Fruit fly (Drosophila melanogaster) whole organism, embryonic: ENCODE data around the gene Nasp.

Experiments
- ATbp ChIP-seq: fragments of 200-800 bp; sonication (Bioruptor generic); optimal IDR thresholded peaks from 2 replicates; lab custom pipeline; 2017; ENCODE audit warnings: missing biosample characterization, mild to moderate bottlenecking, missing genetic modification characterization, missing genetic modification reagents
- Awh ChIP-seq: fragments of 200-800 bp; sonication (Bioruptor generic); IDR thresholded peaks from 2 replicates; pipeline ENCODE4, ENCODE4 v1.3.6; 2022; ENCODE audit warnings: missing biosample characterization, missing genetic modification characterization
- Bgb ChIP-seq: fragments of 200-800 bp; sonication (Bioruptor generic); IDR thresholded peaks from 2 replicates; pipeline ENCODE4 v1.3.6; 2022; ENCODE audit warnings: missing biosample characterization, missing genetic modification characterization; ENCODE audit not compliant: partially characterized antibody
- CG12769 ChIP-seq: fragments of 200-800 bp; sonication (Bioruptor generic); optimal IDR thresholded peaks from 2 replicates; lab custom pipeline; 2019; ENCODE audit warnings: missing biosample characterization, mild to moderate bottlenecking, missing genetic modification characterization, moderate library complexity
- CG12942 ChIP-seq: fragments of 200-800 bp; sonication (Bioruptor generic); optimal IDR thresholded peaks from 3 replicates; lab custom pipeline; 2016; ENCODE audit warnings: missing biosample characterization, missing genetic modification characterization
- CG14441 ChIP-seq: fragments of 200-800 bp; sonication (Bioruptor generic); IDR thresholded peaks from 2 replicates; pipeline ENCODE4 v1.3.6; 2022; ENCODE audit warnings: missing biosample characterization, missing genetic modification characterization
- CG1529 ChIP-seq: fragments of 200-800 bp; sonication (Bioruptor generic); optimal IDR thresholded peaks from 3 replicates; lab custom pipeline; 2018; ENCODE audit warnings: missing biosample characterization, missing genetic modification characterization
- CG17829 ChIP-seq: fragments of 200-800 bp; optimal IDR thresholded peaks from 2 replicates; lab custom pipeline; 2019; ENCODE audit warnings: missing biosample characterization, mild to moderate bottlenecking, missing genetic modification characterization, moderate library complexity
- CG18011 ChIP-seq: fragments of 200-800 bp; sonication (Bioruptor generic); optimal IDR thresholded peaks from 2 replicates; lab custom pipeline; 2017; ENCODE audit warnings: missing biosample characterization, missing genetic modification characterization, mild to moderate bottlenecking, moderate library complexity, missing genotype
- CG18619 ChIP-seq: fragments of 200-800 bp; sonication (Bioruptor generic); optimal IDR thresholded peaks from 3 replicates; lab custom pipeline; 2017; ENCODE audit warnings: missing biosample characterization, mild to moderate bottlenecking, missing genetic modification characterization
- CG3281 ChIP-seq: fragments of 200-800 bp; sonication (Bioruptor generic); optimal IDR thresholded peaks from 3 replicates; lab custom pipeline; 2017; ENCODE audit warnings: missing biosample characterization, mild to moderate bottlenecking, missing genetic modification characterization
- CG33557 ChIP-seq: fragments of 200-800 bp; sonication (Bioruptor generic); optimal IDR thresholded peaks from 2 replicates; lab custom pipeline; 2019; ENCODE audit warnings: missing biosample characterization, mild to moderate bottlenecking, missing genetic modification characterization, moderate library complexity
- CG3726 ChIP-seq: fragments of 200-800 bp; sonication (Bioruptor generic); IDR thresholded peaks from 3 replicates; pipeline ENCODE4, ENCODE4 v1.3.6; 2022; ENCODE audit warnings: missing biosample characterization, missing genetic modification characterization
- CG42726 ChIP-seq: fragments of 200-800 bp; sonication (Bioruptor generic); IDR thresholded peaks from 2 replicates; pipeline ENCODE4 v1.3.6; 2022; ENCODE audit warnings: missing biosample characterization, missing genetic modification characterization; ENCODE audit not compliant: partially characterized antibody
- CG4282 ChIP-seq: fragments of 200-800 bp; sonication (Bioruptor generic); optimal IDR thresholded peaks from 2 replicates; lab custom pipeline; 2016; ENCODE audit warnings: missing biosample characterization, missing genetic modification characterization
- CG4854 ChIP-seq: fragments of 200-800 bp; sonication (Bioruptor generic); optimal IDR thresholded peaks from 2 replicates; lab custom pipeline; 2016; ENCODE audit warnings: missing biosample characterization, missing genetic modification characterization, inconsistent platforms
- CG5245 ChIP-seq: fragments of 200-800 bp; sonication (Bioruptor generic); optimal IDR thresholded peaks from 3 replicates; lab custom pipeline; 2016; ENCODE audit warnings: missing biosample characterization, missing genetic modification characterization
- CG6272 ChIP-seq: fragments of 200-800 bp; sonication (Bioruptor generic); IDR thresholded peaks from 2 replicates; pipeline ENCODE4 v1.3.6; 2022; ENCODE audit warnings: missing biosample characterization, missing genetic modification characterization
- CG7745 ChIP-seq: fragments of 200-800 bp; sonication (Bioruptor generic); optimal IDR thresholded peaks from 2 replicates; lab custom pipeline; 2018; ENCODE audit warnings: missing biosample characterization, mild to moderate bottlenecking, missing genetic modification characterization, moderate library complexity
- CG9437 ChIP-seq: fragments of 200-800 bp; sonication (Bioruptor generic); optimal IDR thresholded peaks from 2 replicates; lab custom pipeline; 2018; ENCODE audit warnings: missing biosample characterization, mild to moderate bottlenecking, missing genetic modification characterization
- CG9727 ChIP-seq: fragments of 200-800 bp; sonication (Bioruptor generic); optimal IDR thresholded peaks from 3 replicates; lab custom pipeline; 2017; ENCODE audit warnings: missing biosample characterization, mild to moderate bottlenecking, missing genetic modification characterization
- CG9817 ChIP-seq: fragments of 200-800 bp; sonication (Bioruptor generic); optimal IDR thresholded peaks from 2 replicates; lab custom pipeline; 2018; ENCODE audit warnings: missing biosample characterization, mild to moderate bottlenecking, missing genetic modification characterization, moderate library complexity
- Doc3 ChIP-seq: fragments of 200-800 bp; sonication (Bioruptor generic); IDR thresholded peaks from 3 replicates; pipeline ENCODE4 v1.3.6; 2022; ENCODE audit warnings: missing biosample characterization, missing genetic modification characterization; ENCODE audit not compliant: partially characterized antibody
- GATAe ChIP-seq: fragments of 200-800 bp; sonication (Bioruptor generic); conservative IDR thresholded peaks from 2 replicates; pipeline ENCODE4 v1.3.6; 2022; ENCODE audit warnings: missing biosample characterization, missing genetic modification characterization
- H15 ChIP-seq: fragments of 200-800 bp; sonication (Bioruptor generic); IDR thresholded peaks from 3 replicates; pipeline ENCODE4 v1.3.6; 2022; ENCODE audit warnings: missing biosample characterization, missing genetic modification characterization
- HHEX ChIP-seq: fragments of 200-800 bp; sonication (Bioruptor generic); optimal IDR thresholded peaks from 3 replicates; lab custom pipeline; 2017; ENCODE audit warnings: missing biosample characterization, mild to moderate bottlenecking, missing genetic modification characterization, missing genetic modification reagents
- MESR4 ChIP-seq: fragments of 200-800 bp; sonication (Bioruptor generic); optimal IDR thresholded peaks from 2 replicates; lab custom pipeline; 2018; ENCODE audit warnings: missing biosample characterization, mild to moderate bottlenecking, missing genetic modification characterization, moderate library complexity
- Meics ChIP-seq: fragments of 200-800 bp; sonication (Bioruptor generic); optimal IDR thresholded peaks from 2 replicates; lab custom pipeline; 2017; ENCODE audit warnings: missing biosample characterization, mild to moderate bottlenecking, missing genetic modification characterization
- Mes4 ChIP-seq: fragments of 200-800 bp; sonication (Bioruptor generic); optimal IDR thresholded peaks from 2 replicates; lab custom pipeline; 2016; ENCODE audit warnings: missing biosample characterization, missing genetic modification characterization
- Nf-YB ChIP-seq: fragments of 200-800 bp; sonication (Bioruptor generic); optimal IDR thresholded peaks from 3 replicates; lab custom pipeline; 2019; ENCODE audit warnings: missing biosample characterization, mild to moderate bottlenecking, missing genetic modification characterization, moderate library complexity
- Nf-YC ChIP-seq: fragments of 200-800 bp; optimal IDR thresholded peaks from 3 replicates; lab custom pipeline; 2019; ENCODE audit warnings: missing biosample characterization, mild to moderate bottlenecking, missing genetic modification characterization, moderate library complexity
- Oli ChIP-seq: fragments of 200-800 bp; sonication (Bioruptor generic); optimal IDR thresholded peaks from 2 replicates; lab custom pipeline; 2018; ENCODE audit warnings: missing biosample characterization, mild to moderate bottlenecking, missing genetic modification characterization, moderate library complexity
- Opbp ChIP-seq: fragments of 200-800 bp; sonication (Bioruptor generic); IDR thresholded peaks from 3 replicates; pipeline ENCODE4 v1.3.6; 2022; ENCODE audit warnings: missing biosample characterization, missing genetic modification characterization; ENCODE audit not compliant: partially characterized antibody
- Optix ChIP-seq: fragments of 200-800 bp; sonication (Bioruptor generic); IDR thresholded peaks from 3 replicates; pipeline ENCODE4 v1.3.6; 2022; ENCODE audit warnings: missing biosample characterization, missing genetic modification characterization
- Ssrp ChIP-seq: fragments of 200-800 bp; sonication (Bioruptor generic); optimal IDR thresholded peaks from 2 replicates; lab custom pipeline; 2018; ENCODE audit warnings: missing biosample characterization, mild to moderate bottlenecking, missing genetic modification characterization, moderate library complexity
- TFAM ChIP-seq: fragments of 200-800 bp; sonication (Bioruptor generic); optimal IDR thresholded peaks from 2 replicates; lab custom pipeline; 2017; ENCODE audit warnings: missing biosample characterization, missing genetic modification characterization, inconsistent platforms
- Xbp1 ChIP-seq: fragments of 200-800 bp; sonication (Bioruptor generic); optimal IDR thresholded peaks from 3 replicates; lab custom pipeline; 2016; ENCODE audit warnings: missing biosample characterization, mild to moderate bottlenecking, missing genetic modification characterization
- bcd ChIP-seq: fragments of 200-800 bp; sonication (Bioruptor generic); optimal IDR thresholded peaks from 2 replicates; lab custom pipeline; 2017; ENCODE audit warnings: missing biosample characterization, mild to moderate bottlenecking, missing genetic modification characterization
- exex ChIP-seq: fragments of 200-800 bp; sonication (Bioruptor generic); optimal IDR thresholded peaks from 4 replicates; lab custom pipeline; 2018; ENCODE audit warnings: missing biosample characterization, mild to moderate bottlenecking, missing genetic modification characterization, moderate library complexity
- jing ChIP-seq: fragments of 200-800 bp; sonication (Bioruptor generic); optimal IDR thresholded peaks from 2 replicates; lab custom pipeline; 2018; ENCODE audit warnings: missing biosample characterization, mild to moderate bottlenecking, missing genetic modification characterization
- jumu ChIP-seq: fragments of 200-800 bp; sonication (Bioruptor generic); optimal IDR thresholded peaks from 3 replicates; lab custom pipeline; 2016; ENCODE audit warnings: missing biosample characterization, missing genetic modification characterization
- lilli ChIP-seq: fragments of 200-800 bp; sonication (Bioruptor generic); optimal IDR thresholded peaks from 3 replicates; lab custom pipeline; 2016; ENCODE audit warnings: missing biosample characterization, missing genetic modification characterization
- org-1 ChIP-seq: fragments of 200-800 bp; sonication (Bioruptor generic); optimal IDR thresholded peaks from 2 replicates; lab custom pipeline; 2017; ENCODE audit warnings: missing biosample characterization, missing genetic modification characterization
- otp ChIP-seq: fragments of 200-800 bp; sonication (Bioruptor generic); IDR thresholded peaks from 3 replicates; pipeline ENCODE4, ENCODE4 v1.3.6; 2022; ENCODE audit warnings: missing biosample characterization, missing genetic modification characterization
- phol ChIP-seq: fragments of 200-800 bp; sonication (Bioruptor generic); optimal IDR thresholded peaks from 3 replicates; lab custom pipeline; 2018; ENCODE audit warnings: missing biosample characterization, mild to moderate bottlenecking, missing genetic modification characterization, moderate library complexity
- pnt ChIP-seq: fragments of 200-800 bp; sonication (Bioruptor generic); optimal IDR thresholded peaks from 3 replicates; lab custom pipeline; 2016; ENCODE audit warnings: missing biosample characterization, missing genetic modification characterization
- slp2 ChIP-seq: fragments of 200-800 bp; sonication (Bioruptor generic); optimal IDR thresholded peaks from 2 replicates; lab custom pipeline; 2016; ENCODE audit warnings: missing biosample characterization, missing genetic modification characterization
- stwl ChIP-seq: fragments of 200-800 bp; sonication (Bioruptor generic); optimal IDR thresholded peaks from 3 replicates; lab custom pipeline; 2018; ENCODE audit warnings: missing biosample characterization, mild to moderate bottlenecking, missing genetic modification characterization, moderate library complexity
- tap ChIP-seq: fragments of 200-800 bp; optimal IDR thresholded peaks from 3 replicates; lab custom pipeline; 2019; ENCODE audit warnings: missing biosample characterization, mild to moderate bottlenecking, missing genetic modification characterization, moderate library complexity

Gene Nasp

DNA sequence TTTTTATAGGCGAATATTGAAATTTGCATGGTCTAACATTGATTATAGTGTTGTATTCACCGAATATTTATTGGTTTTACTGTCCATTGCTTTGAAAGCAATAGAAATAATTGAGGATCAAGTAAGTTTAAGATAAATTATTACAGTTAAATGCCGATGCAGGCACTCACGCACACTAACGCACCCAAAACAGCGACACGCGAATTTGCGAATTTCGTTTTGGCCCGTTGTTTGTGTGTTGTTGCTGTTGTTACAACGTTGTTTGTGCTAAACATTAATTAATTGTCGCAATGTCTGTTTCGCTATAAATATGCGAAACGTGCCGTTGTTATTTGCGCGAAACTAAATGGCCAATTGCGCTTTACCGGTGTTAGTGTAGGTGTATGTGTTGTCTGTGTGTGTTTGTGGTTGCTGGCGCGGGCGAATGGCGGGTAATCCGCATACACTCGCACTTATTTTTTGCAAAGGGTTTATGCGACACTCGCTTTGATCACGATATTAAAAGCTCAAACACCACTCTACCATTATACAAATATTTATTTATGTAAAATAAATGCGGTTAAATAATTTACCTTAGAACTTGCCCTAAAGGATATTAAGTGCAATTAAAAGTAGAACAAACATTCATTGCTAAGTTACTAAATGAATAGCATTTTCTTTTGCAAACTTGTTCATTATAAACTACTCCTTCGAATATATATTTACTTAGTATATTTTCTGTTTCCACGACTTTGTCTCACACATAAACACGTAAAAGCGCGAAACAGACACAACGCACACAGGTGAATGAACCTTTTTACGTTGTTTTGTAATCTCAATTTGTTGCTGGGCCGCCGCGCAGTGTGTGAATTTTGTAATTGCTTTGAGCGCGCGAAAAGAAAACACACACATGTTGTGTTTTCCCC lies 525 bp downstream of the Nasp start (continued):
- TF ChIP-seq CG9727 (GFP tag; lab: Kevin White, UChicago), result peak; percentile 33
- no peak for TF ChIP-seq CG5245 (GFP tag; lab: Kevin White, UChicago)
- TF ChIP-seq tap (tag; lab: Kevin White, UChicago), result no peak
- TF ChIP-seq Optix (GFP tag; lab: Robert Waterston, UW), result no peak
- TF ChIP-seq CG33557 (GFP tag; lab: Kevin White, UChicago), result no peak
- no peak for TF ChIP-seq CG7745 (tag; lab: Kevin White, UChicago)
- no peak for TF ChIP-seq CG17829 (tag; lab: Kevin White, UChicago)
- TF ChIP-seq exex (tag; lab: Kevin White, UChicago), result no peak
- TF ChIP-seq Ssrp (tag; lab: Kevin White, UChicago), result no peak
- TF ChIP-seq bcd, result peak; percentile 11
- TF ChIP-seq Doc3 (GFP tag; lab: Robert Waterston, UW), result no peak
- no peak for TF ChIP-seq CG14441 (GFP tag; lab: Robert Waterston, UW)
- no peak for TF ChIP-seq CG4282 (GFP tag; lab: Kevin White, UChicago)
- TF ChIP-seq Xbp1 (GFP tag; lab: Kevin White, UChicago), result no peak
- TF ChIP-seq HHEX (GFP tag; lab: Kevin White, UChicago), result peak; percentile 1
- no peak for TF ChIP-seq Oli (tag; lab: Kevin White, UChicago)
- TF ChIP-seq CG9817 (tag; lab: Kevin White, UChicago), result no peak
- TF ChIP-seq Nf-YB (GFP tag; lab: Kevin White, UChicago), result no peak
- no peak for TF ChIP-seq org-1 (GFP tag; lab: Kevin White, UChicago)
- no peak for TF ChIP-seq H15
- no peak for TF ChIP-seq CG18619 (GFP tag; lab: Kevin White, UChicago)
- no peak for TF ChIP-seq CG3726 (GFP tag; lab: Robert Waterston, UW)
- no peak for TF ChIP-seq Awh (GFP tag; lab: Robert Waterston, UW)
- TF ChIP-seq lilli (GFP tag; lab: Kevin White, UChicago), result peak; percentile 14
- no peak for TF ChIP-seq slp2 (GFP tag; lab: Kevin White, UChicago)
- TF ChIP-seq CG6272 (GFP tag; lab: Robert Waterston, UW), result no peak
- TF ChIP-seq phol, result no peak
- TF ChIP-seq otp (GFP tag; lab: Robert Waterston, UW), result no peak
- no peak for TF ChIP-seq CG12769
- TF ChIP-seq Bgb, result no peak
- TF ChIP-seq stwl (tag; lab: Kevin White, UChicago), result no peak
- no peak for TF ChIP-seq MESR4 (GFP tag; lab: Kevin White, UChicago)
- TF ChIP-seq Meics (GFP tag; lab: Kevin White, UChicago), result no peak
- TF ChIP-seq CG3281 (GFP tag; lab: Kevin White, UChicago), result no peak
- no peak for TF ChIP-seq CG4854
- no peak for TF ChIP-seq ATbp (GFP tag; lab: Kevin White, UChicago)
- TF ChIP-seq TFAM, result no peak
- TF ChIP-seq Opbp, result no peak
- no peak for TF ChIP-seq jumu (GFP tag; lab: Kevin White, UChicago)
- no peak for TF ChIP-seq CG1529 (GFP tag; lab: Kevin White, UChicago)
- TF ChIP-seq CG18011 (GFP tag; lab: Kevin White, UChicago), result no peak
- no peak for TF ChIP-seq pnt
- TF ChIP-seq CG9437 (GFP tag; lab: Kevin White, UChicago), result peak; percentile 92
- TF ChIP-seq Nf-YC, result no peak
- TF ChIP-seq CG42726 (GFP tag; lab: Robert Waterston, UW), result no peak
- TF ChIP-seq jing (GFP tag; lab: Kevin White, UChicago), result no peak
- TF ChIP-seq GATAe (GFP tag; lab: Robert Waterston, UW), result no peak
- no peak for TF ChIP-seq Mes4
- TF ChIP-seq CG12942 (GFP tag; lab: Kevin White, UChicago), result no peak
